Worm (Caenorhabditis elegans): Measurements from ENCODE around the gene sru-3.

DNA sequence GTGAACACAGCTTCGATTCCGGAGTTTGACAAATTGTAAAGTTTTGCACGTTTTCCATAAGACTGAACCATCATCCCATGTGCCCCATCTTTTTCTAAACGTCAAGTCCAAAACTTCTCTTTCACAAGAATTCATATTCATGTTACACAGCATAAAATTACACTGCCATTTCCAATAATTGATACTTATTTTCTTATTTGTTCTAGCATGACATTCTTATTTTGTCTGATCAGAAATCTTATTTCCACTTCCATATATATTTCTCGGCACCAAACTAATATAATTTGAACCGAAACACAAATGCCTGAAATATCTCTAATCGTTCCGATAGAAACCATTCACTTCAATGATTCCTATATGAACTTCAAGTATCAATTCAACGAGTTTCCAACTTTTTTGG is 10.4 kb upstream of the sru-3 start, which contains the start of gene sru-2:
- TF ChIP-seq F57A8.1 (GFP tag; optimal IDR thresholded peaks at IDR 0.05), result no peak
- no peak for TF ChIP-seq rpc-1 (optimal IDR thresholded peaks at IDR 0.05)
- no peak for TF ChIP-seq rpc-1 (tag; optimal IDR thresholded peaks at IDR 0.05)
- TF ChIP-seq ceh-58 (GFP tag; IDR thresholded peaks at IDR 0.05), result no peak
- TF ChIP-seq cebp-2 (GFP tag; IDR thresholded peaks at IDR 0.05), result no peak
- TF ChIP-seq pha-4 (tag; optimal IDR thresholded peaks at IDR 0.05), result no peak
- no peak for TF ChIP-seq dpl-1 (GFP tag; optimal IDR thresholded peaks at IDR 0.05)
- no peak for TF ChIP-seq akir-1 (GFP tag; optimal IDR thresholded peaks at IDR 0.05)
- no peak for TF ChIP-seq mxl-1 (tag; optimal IDR thresholded peaks at IDR 0.05)
- TF ChIP-seq F10E7.11 (tag; optimal IDR thresholded peaks at IDR 0.05), result no peak
- no peak for TF ChIP-seq him-1 (tag; optimal IDR thresholded peaks at IDR 0.05)
- no peak for TF ChIP-seq ztf-22 (GFP tag; optimal IDR thresholded peaks at IDR 0.05)

Measured in whole organism, young adult.